Fruit fly (Drosophila melanogaster): ENCODE data around the gene Cp7Fc.
A peak's percentile ranks its signal among the peaks of the same experiment; 100 is the strongest.

Cp7Fc gene

dm6 chrX:8517121-8518024 lies 40.5 kb downstream of the Cp7Fc start, which contains the start of gene Nrg (continued):
- TF ChIP-seq Neu2 (GFP tag; optimal IDR thresholded peaks at IDR 0.05; ENCODE audit: borderline replicate concordance), result no peak
- no peak for TF ChIP-seq Hey (tag; optimal IDR thresholded peaks at IDR 0.05)
- peak; percentile 23 for TF ChIP-seq Side (GFP tag; optimal IDR thresholded peaks at IDR 0.05)
- TF ChIP-seq CG4360 (GFP tag; IDR thresholded peaks at IDR 0.05), result peak; percentile 27
- no peak for TF ChIP-seq crol (GFP tag; IDR thresholded peaks at IDR 0.05)
- TF ChIP-seq NK7.1 (GFP tag; optimal IDR thresholded peaks at IDR 0.05), result no peak
- no peak for TF ChIP-seq Oli (tag; optimal IDR thresholded peaks at IDR 0.05)
- TF ChIP-seq Dbx (GFP tag; IDR thresholded peaks at IDR 0.05), result peak; percentile 61; the same call in 1 of the 3 replicates
- peak; percentile 50 for TF ChIP-seq row (GFP tag; IDR thresholded peaks at IDR 0.05)
- no peak for TF ChIP-seq CG8281 (tag; optimal IDR thresholded peaks at IDR 0.05)
- TF ChIP-seq CG13123 (GFP tag; optimal IDR thresholded peaks at IDR 0.05), result no peak
- peak; percentile 30 for TF ChIP-seq YL-1 (GFP tag; optimal IDR thresholded peaks at IDR 0.05)
- 0 out of 2 replicates have a peak, but pooled peaks have one; percentile 23 for TF ChIP-seq Awh (GFP tag; IDR thresholded peaks at IDR 0.05)
- no peak for TF ChIP-seq Bteb2 (GFP tag; optimal IDR thresholded peaks at IDR 0.05)
- TF ChIP-seq Dad (GFP tag; optimal IDR thresholded peaks at IDR 0.05), result peak; percentile 33
- TF ChIP-seq D19A (tag; optimal IDR thresholded peaks at IDR 0.05), result no peak
- TF ChIP-seq Lpt (GFP tag; optimal IDR thresholded peaks at IDR 0.05), result no peak
- peak; percentile 16 for TF ChIP-seq chn (GFP tag; optimal IDR thresholded peaks at IDR 0.05)
- TF ChIP-seq Bdp1 (GFP tag; optimal IDR thresholded peaks at IDR 0.05), result no peak
- TF ChIP-seq CG3407 (GFP tag; optimal IDR thresholded peaks at IDR 0.05), result no peak
- no peak for TF ChIP-seq Six4 (GFP tag; optimal IDR thresholded peaks at IDR 0.05)
- no peak for TF ChIP-seq tx (GFP tag; optimal IDR thresholded peaks at IDR 0.05)
- peak; percentile 3 for TF ChIP-seq CG8290 (GFP tag; optimal IDR thresholded peaks at IDR 0.05)
- peak in 1 of 2 experiments; percentile 83 for TF ChIP-seq CG8290 (tag; optimal IDR thresholded peaks at IDR 0.05)
- TF ChIP-seq CG14710 (tag; optimal IDR thresholded peaks at IDR 0.05), result peak; percentile 81
- TF ChIP-seq shn (GFP tag; optimal IDR thresholded peaks at IDR 0.05), result peak; percentile 21
- TF ChIP-seq CG32767 (GFP tag; IDR thresholded peaks at IDR 0.05), result no peak
- no peak for TF ChIP-seq BtbVII (GFP tag; optimal IDR thresholded peaks at IDR 0.05)
- TF ChIP-seq HLH3B (GFP tag; IDR thresholded peaks at IDR 0.05), result no peak
- TF ChIP-seq CG9609 (GFP tag; optimal IDR thresholded peaks at IDR 0.05), result no peak
- peak; percentile 98 for TF ChIP-seq CG7963 (GFP tag; IDR thresholded peaks at IDR 0.05; ENCODE audit: partially characterized antibody)
- TF ChIP-seq pb (GFP tag; optimal IDR thresholded peaks at IDR 0.05), result no peak
- no peak for TF ChIP-seq sima (GFP tag; optimal IDR thresholded peaks at IDR 0.05)
- TF ChIP-seq cas (GFP tag; IDR thresholded peaks at IDR 0.05), result no peak
- peak; percentile 75 for TF ChIP-seq sqz (GFP tag; optimal IDR thresholded peaks at IDR 0.05)
- no peak for TF ChIP-seq pros (GFP tag; optimal IDR thresholded peaks at IDR 0.05)
- TF ChIP-seq gsb-n (tag; optimal IDR thresholded peaks at IDR 0.05), result no peak
- no peak for TF ChIP-seq org-1 (GFP tag; optimal IDR thresholded peaks at IDR 0.05)
- no peak for TF ChIP-seq fd102C (GFP tag; optimal IDR thresholded peaks at IDR 0.05)
- no peak for TF ChIP-seq fru (optimal IDR thresholded peaks at IDR 0.05)
- TF ChIP-seq exex (tag; optimal IDR thresholded peaks at IDR 0.05), result peak; percentile 27
- TF ChIP-seq H2.0 (GFP tag; IDR thresholded peaks at IDR 0.05), result no peak
- TF ChIP-seq Atf3 (GFP tag; optimal IDR thresholded peaks at IDR 0.05), result no peak
- TF ChIP-seq Taf1 (GFP tag; IDR thresholded peaks at IDR 0.05), result no peak
- peak; percentile 99 for TF ChIP-seq unc-4 (GFP tag; IDR thresholded peaks at IDR 0.05; ENCODE audit: partially characterized antibody)
- peak; percentile 58; the same call in 1 of the 2 replicates for TF ChIP-seq NFAT (GFP tag; IDR thresholded peaks at IDR 0.05)
- TF ChIP-seq chm (GFP tag; IDR thresholded peaks at IDR 0.05), result peak; percentile 90
- no peak for TF ChIP-seq jigr1 (GFP tag; IDR thresholded peaks at IDR 0.05)
- TF ChIP-seq CG8359 (GFP tag; optimal IDR thresholded peaks at IDR 0.05; ENCODE audit: borderline replicate concordance), result no peak
- no peak for TF ChIP-seq cato (GFP tag; optimal IDR thresholded peaks at IDR 0.05; ENCODE audit: borderline replicate concordance)
- TF ChIP-seq Elba2 (GFP tag; optimal IDR thresholded peaks at IDR 0.05), result no peak
